Fruit fly (Drosophila melanogaster) whole organism, adult: ENCODE measurements around the gene Hez.

Experiments
- CG12768 ChIP-seq: fragments of 200-800 bp; sonication (Bioruptor generic); optimal IDR thresholded peaks from 2 replicates; lab custom pipeline; 2017; ENCODE audit warnings: missing biosample characterization, missing genetic modification characterization, mild to moderate bottlenecking, moderate library complexity, missing genetic modification reagents
- CG1620 ChIP-seq: fragments of 200-800 bp; sonication (Bioruptor generic); optimal IDR thresholded peaks from 2 replicates; lab custom pipeline; 2016; ENCODE audit warnings: missing biosample characterization, missing genetic modification characterization
- CG7045 ChIP-seq: fragments of 200-800 bp; sonication (Bioruptor generic); optimal IDR thresholded peaks from 2 replicates; lab custom pipeline; 2017; ENCODE audit warnings: missing biosample characterization, mild to moderate bottlenecking, missing genetic modification characterization
- CG7101 ChIP-seq: fragments of 200-800 bp; sonication (Bioruptor generic); optimal IDR thresholded peaks from 2 replicates; lab custom pipeline; 2018; ENCODE audit warnings: missing biosample characterization, mild to moderate bottlenecking, missing genetic modification characterization, moderate library complexity
- Clk ChIP-seq: fragments of 200-800 bp; sonication (Bioruptor generic); optimal IDR thresholded peaks from 2 replicates; lab custom pipeline; 2017; ENCODE audit warnings: missing biosample characterization, missing genetic modification characterization
- Hr96 ChIP-seq: fragments of 200-800 bp; sonication (Bioruptor generic); optimal IDR thresholded peaks from 2 replicates; lab custom pipeline; 2016; ENCODE audit warnings: missing biosample characterization, missing genetic modification characterization
- bab1 ChIP-seq: fragments of 200-800 bp; sonication (Bioruptor generic); optimal IDR thresholded peaks from 3 replicates; lab custom pipeline; 2019; ENCODE audit warnings: missing biosample characterization, mild to moderate bottlenecking, missing genetic modification characterization, moderate library complexity
- kay ChIP-seq: fragments of 200-800 bp; sonication (Bioruptor generic); peaks from one replicate; lab custom pipeline; 2016; ENCODE audit warnings: missing biosample characterization, missing genetic modification characterization, borderline replicate concordance
- pad ChIP-seq: fragments of 200-800 bp; sonication (Bioruptor generic); optimal IDR thresholded peaks from 3 replicates; lab custom pipeline; 2017; ENCODE audit warnings: missing biosample characterization, missing genetic modification characterization, mild to moderate bottlenecking, moderate library complexity, missing genetic modification reagents
- tj ChIP-seq: fragments of 200-800 bp; sonication (Bioruptor generic); optimal IDR thresholded peaks from 3 replicates; lab custom pipeline; 2017; ENCODE audit warnings: missing biosample characterization, mild to moderate bottlenecking, missing genetic modification characterization, moderate library complexity
- toe ChIP-seq: fragments of 200-800 bp; sonication (Bioruptor generic); optimal IDR thresholded peaks from 2 replicates; lab custom pipeline; 2016; ENCODE audit warnings: missing biosample characterization, missing genetic modification characterization

DNA sequence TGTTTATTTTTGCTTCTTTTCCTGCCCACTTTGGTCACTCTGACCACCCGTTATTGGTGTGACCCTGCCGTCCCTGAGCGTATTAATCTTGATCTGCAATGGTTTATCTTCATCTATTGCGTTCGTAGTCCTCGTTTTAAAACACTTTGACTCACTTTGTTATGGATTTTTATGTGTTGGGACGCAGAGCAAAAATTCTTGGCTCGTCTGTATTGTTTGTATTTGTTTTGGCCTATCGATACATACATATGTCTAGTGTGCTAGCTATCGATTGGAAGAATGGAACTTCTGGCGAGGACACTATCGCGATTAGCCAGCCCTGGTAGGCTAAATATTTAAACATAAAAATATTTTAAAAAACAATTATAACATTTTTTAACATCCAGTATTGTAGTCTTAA is 34.9 kb downstream of the Hez start, which contains the start of gene CG10809:
- TF ChIP-seq kay (no peak), CG7101 (tag; lab: Kevin White, UChicago) (peak; percentile 62), CG7045 (GFP tag; lab: Kevin White, UChicago) (peak; percentile 7), Clk (GFP tag; lab: Kevin White, UChicago) (no peak), CG12768 (GFP tag; lab: Kevin White, UChicago) (no peak), Hr96 (no peak), toe (peak; percentile 25), bab1 (peak; percentile 40), tj (GFP tag; lab: Kevin White, UChicago) (no peak), CG1620 (peak; percentile 17), pad (GFP tag; lab: Kevin White, UChicago) (peak; percentile 15)
